Fruit fly (Drosophila melanogaster): ENCODE measurements around the gene CG14658.

DNA sequence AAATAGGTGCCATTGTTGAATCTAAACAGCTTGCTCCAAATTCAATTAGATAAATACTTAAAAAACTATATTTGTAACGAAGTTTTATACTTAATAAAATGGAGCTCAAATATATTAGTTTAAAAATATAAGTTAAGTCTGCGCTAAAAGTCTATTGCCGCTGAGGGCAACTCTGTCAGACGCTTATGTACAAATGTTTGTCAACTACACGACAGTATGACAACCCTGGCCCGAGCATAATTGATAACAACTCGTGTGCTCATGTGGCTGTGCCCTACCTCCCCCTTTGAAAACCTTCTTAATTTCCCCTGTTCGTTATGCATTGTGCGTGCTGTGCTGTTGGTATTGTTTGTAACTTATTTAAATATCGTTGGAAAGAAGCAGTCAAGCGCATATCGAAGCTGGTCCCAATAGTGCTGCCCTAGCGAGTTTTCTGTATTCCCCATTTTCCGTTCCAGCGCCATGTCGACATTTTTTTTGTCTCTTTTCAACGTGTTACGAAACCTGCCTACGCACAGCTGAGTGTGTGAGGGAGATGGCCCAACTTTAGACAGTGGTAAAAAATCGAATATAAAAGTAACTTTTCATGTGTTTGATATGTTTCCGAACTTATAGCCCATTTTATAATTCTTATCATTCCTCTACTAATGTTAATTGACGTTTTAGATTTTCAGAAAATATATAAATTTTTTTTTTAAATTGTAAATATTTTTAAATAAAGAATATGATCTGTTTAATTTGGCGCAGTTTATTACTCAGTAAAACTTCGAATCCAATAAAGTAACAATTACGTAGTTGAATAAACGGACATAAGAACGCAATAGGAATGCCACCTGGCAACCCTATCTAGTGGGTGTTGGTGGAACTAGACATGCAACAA lies 25.2 kb downstream of the CG14658 start:
- TF ChIP-seq sage (GFP tag; optimal IDR thresholded peaks at IDR 0.05) (no peak), br (GFP tag; optimal IDR thresholded peaks at IDR 0.05) (no peak), Sp1 (GFP tag; optimal IDR thresholded peaks at IDR 0.05) (no peak), dmrt93B (GFP tag; optimal IDR thresholded peaks at IDR 0.05) (no peak)

Measured in whole organism, wandering third instar larva.